Worm (Caenorhabditis elegans): ENCODE results near the gene D1025.10.

The D1025.10 gene

DNA sequence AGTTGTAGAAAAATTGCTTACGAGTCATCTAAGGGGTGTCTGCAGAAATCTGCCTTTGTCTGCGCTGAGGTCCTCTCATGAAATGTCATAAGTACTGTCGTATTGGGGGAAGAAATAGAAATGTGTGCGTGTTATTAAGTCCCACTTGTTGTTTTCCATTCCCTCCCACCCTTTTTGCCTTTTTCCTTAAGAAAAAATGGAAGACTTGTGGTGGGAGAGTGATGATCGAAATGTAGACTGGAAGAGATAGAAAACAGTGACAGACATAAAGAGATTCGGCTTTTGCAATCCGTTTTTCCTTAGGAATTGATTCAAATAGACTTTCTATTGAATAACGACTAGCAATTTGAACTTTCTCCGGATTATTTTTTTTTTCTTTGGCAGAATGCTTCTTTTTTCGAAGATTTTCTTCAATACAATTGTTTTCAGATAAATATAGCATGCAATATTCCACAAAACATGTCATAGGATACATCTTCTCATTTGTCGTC is 33.1 kb downstream of the D1025.10 start, which contains the start of gene ram-5:
TSS of gene ram-5 (plus strand) at position 441 of the 491 bp plus-strand sequence.
- TF ChIP-seq ceh-31 (tag; optimal IDR thresholded peaks at IDR 0.05) (no peak), unc-3 (GFP tag; conservative IDR thresholded peaks at IDR 0.05) (no peak), unc-3 (tag; optimal IDR thresholded peaks at IDR 0.05) (no peak), lim-6 (tag; optimal IDR thresholded peaks at IDR 0.05) (no peak), eyg-1 (tag; optimal IDR thresholded peaks at IDR 0.05) (no peak), C08G9.2 (tag; optimal IDR thresholded peaks at IDR 0.05) (no peak), hlh-15 (tag; optimal IDR thresholded peaks at IDR 0.05) (no peak), ceh-2 (tag; optimal IDR thresholded peaks at IDR 0.05) (no peak)

DNA sequence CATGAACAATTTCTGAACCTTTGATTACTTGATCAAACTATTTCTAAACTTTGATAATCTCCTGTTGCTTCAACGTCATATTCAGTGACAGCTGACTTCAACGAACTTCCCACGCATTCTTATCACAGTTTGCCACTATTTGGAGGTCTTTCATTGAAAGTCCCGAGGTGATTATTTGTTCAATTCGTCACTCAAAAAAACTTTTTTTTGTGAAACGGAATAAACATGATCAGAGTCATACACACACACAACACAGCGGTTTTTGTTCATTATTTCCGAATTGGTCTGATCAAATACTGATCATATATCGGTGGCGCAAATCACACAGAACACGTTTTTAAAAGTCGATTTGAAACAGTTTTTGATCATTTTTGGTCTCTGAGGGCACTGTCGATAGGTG is 39.7 kb downstream of the D1025.10 start:
- TF ChIP-seq eyg-1 (tag; optimal IDR thresholded peaks at IDR 0.05) (no peak), ama-1 (optimal IDR thresholded peaks at IDR 0.05) (no peak), dmd-4 (tag; optimal IDR thresholded peaks at IDR 0.05; ENCODE audit: borderline replicate concordance) (no peak), T23F11.4 (GFP tag; optimal IDR thresholded peaks at IDR 0.05) (no peak), unc-42 (tag; optimal IDR thresholded peaks at IDR 0.05) (no peak), nhr-11 (tag; optimal IDR thresholded peaks at IDR 0.05) (no peak), lin-11 (tag; optimal IDR thresholded peaks at IDR 0.05) (no peak)

DNA sequence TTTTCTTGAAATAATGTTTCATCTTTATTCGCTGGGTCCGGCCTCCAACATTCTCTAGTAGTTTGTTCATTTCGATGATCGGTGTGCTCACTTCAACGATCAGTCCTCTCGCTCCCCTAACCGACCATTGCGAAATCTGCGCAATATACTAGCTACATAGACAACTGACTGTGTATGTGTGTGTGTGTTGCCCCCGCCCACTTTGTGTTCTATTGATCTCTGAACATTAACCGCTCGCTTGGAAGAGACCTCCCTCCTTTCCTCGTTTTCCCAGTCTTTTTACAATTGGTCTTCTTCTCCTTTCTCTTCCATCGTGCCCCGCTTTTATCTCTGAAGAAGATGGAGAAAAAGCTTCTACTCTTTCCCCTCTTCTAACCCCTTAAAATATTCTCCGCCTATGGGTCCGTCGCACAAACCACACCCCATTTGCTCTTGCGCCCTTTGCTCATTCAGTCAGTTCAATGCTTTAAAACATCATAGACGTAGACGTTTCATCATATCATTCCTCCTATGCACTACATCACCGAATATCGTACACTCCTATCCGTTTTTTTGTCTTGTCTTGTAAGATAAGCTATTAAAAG is 40.8 kb downstream of the D1025.10 start:
- TF ChIP-seq fkh-6 (tag; optimal IDR thresholded peaks at IDR 0.05) (no peak), pax-1 (tag; optimal IDR thresholded peaks at IDR 0.05) (no peak), dve-1 (tag; optimal IDR thresholded peaks at IDR 0.05) (no peak), T23F11.4 (GFP tag; optimal IDR thresholded peaks at IDR 0.05) (no peak), K09A11.1 (tag; optimal IDR thresholded peaks at IDR 0.05; ENCODE audit: insufficient read depth) (no peak), unc-55 (GFP tag; optimal IDR thresholded peaks at IDR 0.05) (peak; percentile 66), ttx-3 (tag; optimal IDR thresholded peaks at IDR 0.05) (no peak), nhr-11 (tag; optimal IDR thresholded peaks at IDR 0.05) (no peak), ceh-24 (tag; optimal IDR thresholded peaks at IDR 0.05) (no peak), ref-2 (tag; optimal IDR thresholded peaks at IDR 0.05) (peak; percentile 48), mec-3 (tag; optimal IDR thresholded peaks at IDR 0.05; ENCODE audit: borderline replicate concordance) (no peak), unc-42 (tag; optimal IDR thresholded peaks at IDR 0.05) (peak; percentile 42), lim-6 (tag; optimal IDR thresholded peaks at IDR 0.05) (no peak), F13H6.1 (tag; optimal IDR thresholded peaks at IDR 0.05) (peak; percentile 31), ceh-22 (tag; optimal IDR thresholded peaks at IDR 0.05) (no peak), unc-3 (GFP tag; conservative IDR thresholded peaks at IDR 0.05) (no peak), unc-3 (tag; optimal IDR thresholded peaks at IDR 0.05) (no peak), nfya-1 (tag; optimal IDR thresholded peaks at IDR 0.05) (peak; percentile 45), Y22D7AL.16 (tag; optimal IDR thresholded peaks at IDR 0.05) (no peak), ceh-30 (tag; optimal IDR thresholded peaks at IDR 0.05) (no peak), fax-1 (tag; optimal IDR thresholded peaks at IDR 0.05) (no peak), ceh-48 (tag; optimal IDR thresholded peaks at IDR 0.05) (peak; percentile 32), pha-2 (tag; optimal IDR thresholded peaks at IDR 0.05) (no peak), syd-9 (tag; optimal IDR thresholded peaks at IDR 0.05) (peak; percentile 49), pha-4 (tag; optimal IDR thresholded peaks at IDR 0.05) (no peak), ceh-45 (GFP tag; IDR thresholded peaks at IDR 0.05) (no peak), zip-5 (tag; optimal IDR thresholded peaks at IDR 0.05) (no peak), npax-4 (tag; optimal IDR thresholded peaks at IDR 0.05) (no peak), pat-9 (tag; optimal IDR thresholded peaks at IDR 0.05) (no peak), gmeb-2 (tag; optimal IDR thresholded peaks at IDR 0.05) (no peak), ceh-2 (tag; optimal IDR thresholded peaks at IDR 0.05) (no peak), rnt-1 (tag; optimal IDR thresholded peaks at IDR 0.05) (no peak), eyg-1 (tag; optimal IDR thresholded peaks at IDR 0.05) (no peak), unc-86 (tag; optimal IDR thresholded peaks at IDR 0.05) (no peak), ceh-34 (tag; optimal IDR thresholded peaks at IDR 0.05) (peak; percentile 8), ahr-1 (tag; optimal IDR thresholded peaks at IDR 0.05) (no peak), elt-4 (tag; optimal IDR thresholded peaks at IDR 0.05) (no peak), pros-1 (tag; optimal IDR thresholded peaks at IDR 0.05) (no peak), C08G9.2 (tag; optimal IDR thresholded peaks at IDR 0.05) (no peak), sox-4 (tag; optimal IDR thresholded peaks at IDR 0.05) (no peak), fkh-10 (GFP tag; optimal IDR thresholded peaks at IDR 0.05) (no peak), sox-2 (GFP tag; IDR thresholded peaks at IDR 0.05) (no peak), madf-2 (tag; optimal IDR thresholded peaks at IDR 0.05) (no peak)

All from whole organism, late embryonic.